Worm (Caenorhabditis elegans) whole organism, L3 larva: ENCODE measurements around the gene inpp-4B.

Source experiments
- ZK546.5 ChIP-seq: sonication (generic microtip); optimal IDR thresholded peaks from 2 replicates; lab custom pipeline; 2017; ENCODE audit warnings: missing biosample characterization, missing genetic modification characterization
- aly-2 ChIP-seq: fragments of 150-350 bp; optimal IDR thresholded peaks from 2 replicates; lab custom pipeline; 2014; ENCODE audit warnings: missing biosample characterization, missing genetic modification characterization
- ama-1 ChIP-seq: fragments of 150-350 bp; optimal IDR thresholded peaks from 2 replicates; lab custom pipeline; 2018
- ceh-82 ChIP-seq: fragments of 150-350 bp; optimal IDR thresholded peaks from 2 replicates; lab custom pipeline; 2014; ENCODE audit warnings: missing biosample characterization, missing genetic modification characterization
- elt-2 ChIP-seq: sonication (generic microtip); optimal IDR thresholded peaks from 2 replicates; lab custom pipeline; 2016; ENCODE audit warnings: missing genetic modification reagents, mild to moderate bottlenecking, missing genetic modification characterization, missing compliant biosample characterization
- fkh-10 ChIP-seq: sonication (generic microtip); optimal IDR thresholded peaks from 2 replicates; lab custom pipeline; 2017; ENCODE audit warnings: missing biosample characterization, missing genetic modification reagents, missing genetic modification characterization
- fos-1 ChIP-seq: fragments of 150-350 bp; optimal IDR thresholded peaks from 2 replicates; lab custom pipeline; 2014; ENCODE audit warnings: missing biosample characterization, missing genetic modification characterization
- hmg-11 ChIP-seq: sonication (generic microtip); optimal IDR thresholded peaks from 2 replicates; lab custom pipeline; 2016; ENCODE audit warnings: missing genetic modification characterization, missing compliant biosample characterization
- jun-1 ChIP-seq: fragments of 150-350 bp; optimal IDR thresholded peaks from 2 replicates; lab custom pipeline; 2014; ENCODE audit warnings: missing biosample characterization, missing genetic modification reagents, missing genetic modification characterization
- lsy-12 ChIP-seq: sonication (generic microtip); optimal IDR thresholded peaks from 2 replicates; lab custom pipeline; 2016; ENCODE audit warnings: mild to moderate bottlenecking, missing genetic modification characterization, missing compliant biosample characterization
- mml-1 ChIP-seq: fragments of 150-350 bp; sonication (generic microtip); optimal IDR thresholded peaks from 3 replicates; lab custom pipeline; 2014; ENCODE audit warnings: missing biosample characterization, missing genetic modification characterization
- nfya-1 ChIP-seq: sonication (generic microtip); optimal IDR thresholded peaks from 2 replicates; lab custom pipeline; 2017; ENCODE audit warnings: missing genetic modification characterization, mild to moderate bottlenecking, missing compliant biosample characterization, antibody characterized with exemption, moderate library complexity; ENCODE audit not compliant: insufficient read depth
- nhr-11 ChIP-seq: fragments of 150-350 bp; optimal IDR thresholded peaks from 2 replicates; lab custom pipeline; 2014; ENCODE audit warnings: missing biosample characterization, missing genetic modification characterization
- nhr-12 ChIP-seq: fragments of 150-350 bp; optimal IDR thresholded peaks from 2 replicates; lab custom pipeline; 2014; ENCODE audit warnings: missing biosample characterization, missing genetic modification characterization
- nhr-23 ChIP-seq: fragments of 150-350 bp; optimal IDR thresholded peaks from 2 replicates; lab custom pipeline; 2014; ENCODE audit warnings: missing biosample characterization, missing genetic modification reagents, missing genetic modification characterization
- nhr-43 ChIP-seq: sonication (generic microtip); optimal IDR thresholded peaks from 2 replicates; lab custom pipeline; 2016; ENCODE audit warnings: mild to moderate bottlenecking, missing genetic modification characterization, missing compliant biosample characterization; ENCODE audit not compliant: poor library complexity, severe bottlenecking
- pha-4 ChIP-seq: fragments of 150-350 bp; optimal IDR thresholded peaks from 2 replicates; lab custom pipeline; 2014; ENCODE audit warnings: missing biosample characterization, missing genetic modification reagents, missing genetic modification characterization
- pqm-1 ChIP-seq: fragments of 150-350 bp; optimal IDR thresholded peaks from 2 replicates; lab custom pipeline; 2017; ENCODE audit warnings: missing biosample characterization, missing genetic modification characterization, inconsistent platforms
- tbx-2 ChIP-seq: sonication (generic microtip); optimal IDR thresholded peaks from 2 replicates; lab custom pipeline; 2016; ENCODE audit warnings: mild to moderate bottlenecking, missing genetic modification characterization, missing compliant biosample characterization

Gene inpp-4B

ce11 chrIII:10215882-10216281, 50.8 kb downstream of the inpp-4B start:
- TF ChIP-seq nhr-43 (tag; lab: Kevin White, UChicago) (peak; percentile 33), nhr-12 (no peak), ZK546.5 (no peak), nhr-11 (tag; lab: Kevin White, UChicago) (no peak), ama-1 (lab: Kevin White, UChicago) (peak; percentile 76)

DNA sequence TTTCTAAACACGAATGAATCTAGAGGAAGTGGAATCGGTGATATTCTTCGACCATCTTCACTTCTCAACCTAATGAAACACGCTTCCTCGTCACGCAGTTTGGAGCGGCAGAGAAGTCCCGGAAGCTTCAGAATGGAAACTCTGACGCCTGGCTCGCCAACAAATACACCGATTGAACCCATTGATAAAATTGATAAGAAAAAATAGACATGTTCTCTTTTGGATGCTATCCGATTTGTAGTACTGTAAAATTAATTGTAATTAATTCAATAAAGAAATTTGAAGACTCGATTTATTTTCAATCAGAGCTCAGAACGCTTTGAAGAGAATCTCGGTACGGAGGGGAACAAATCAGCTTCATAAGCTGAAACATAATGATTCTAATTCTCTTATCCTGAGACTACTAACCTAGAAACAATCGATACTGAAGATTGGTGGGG, 52.1 kb downstream of the inpp-4B start:
- no peak for TF ChIP-seq fkh-10 (GFP tag; lab: Kevin White, UChicago)
- TF ChIP-seq lsy-12 (tag; lab: Kevin White, UChicago), result peak; percentile 78
- peak; percentile 35 for TF ChIP-seq pha-4 (tag; lab: Kevin White, UChicago)
- TF ChIP-seq fos-1 (tag; lab: Kevin White, UChicago), result peak; percentile 38
- peak; percentile 79 for TF ChIP-seq jun-1 (tag; lab: Kevin White, UChicago)
- peak; percentile 74 for TF ChIP-seq elt-2 (tag; lab: Kevin White, UChicago)
- no peak for TF ChIP-seq nfya-1 (tag; lab: Kevin White, UChicago)
- TF ChIP-seq tbx-2 (tag; lab: Kevin White, UChicago), result peak; percentile 13
- TF ChIP-seq aly-2 (tag; lab: Kevin White, UChicago), result peak; percentile 77
- TF ChIP-seq hmg-11 (tag; lab: Kevin White, UChicago), result no peak
- TF ChIP-seq nhr-43 (tag; lab: Kevin White, UChicago), result peak; percentile 75
- peak; percentile 97 for TF ChIP-seq ama-1 (lab: Kevin White, UChicago)
- TF ChIP-seq ceh-82, result peak; percentile 46
- peak; percentile 15 for TF ChIP-seq nhr-23 (tag; lab: Kevin White, UChicago)
- TF ChIP-seq pqm-1 (tag; lab: Kevin White, UChicago), result no peak

- TF ChIP-seq pha-4 (tag; lab: Kevin White, UChicago) (peak; percentile 8), elt-2 (tag; lab: Kevin White, UChicago) (peak; percentile 13), mml-1 (tag; lab: Kevin White, UChicago) (no peak)
Observed at ce11 chrIII:10211889-10212494, 54.7 kb downstream of the inpp-4B start, which contains the start of the genes blos-1 and best-18. TSS of gene blos-1 (minus strand) at chrIII:10211946. TSS of gene best-18 (plus strand) at chrIII:10212396.
